Worm (Caenorhabditis elegans) whole organism, mixed stage, embryonic: Measurements from ENCODE around the gene C06A1.3.

Experiments used
- M03D4.4 ChIP-seq: sonication (generic microtip); optimal IDR thresholded peaks from 2 replicates; lab custom pipeline; 2017; ENCODE audit warnings: mild to moderate bottlenecking, missing genetic modification characterization, missing compliant biosample characterization
- blmp-1 ChIP-seq: fragments of 150-350 bp; optimal IDR thresholded peaks from 2 replicates; lab custom pipeline; 2014; ENCODE audit warnings: missing biosample characterization, missing genetic modification characterization
- ceh-39 ChIP-seq: fragments of 150-350 bp; optimal IDR thresholded peaks from 2 replicates; lab custom pipeline; 2014; ENCODE audit warnings: missing biosample characterization, missing genetic modification characterization
- ceh-43 ChIP-seq: fragments of 200-800 bp; sonication (Bioruptor generic); optimal IDR thresholded peaks from 2 replicates; lab custom pipeline; 2018; ENCODE audit warnings: mild to moderate bottlenecking, missing genetic modification characterization, moderate library complexity, missing compliant biosample characterization
- ceh-83 ChIP-seq: fragments of 200-800 bp; sonication (Bioruptor generic); optimal IDR thresholded peaks from 2 replicates; lab custom pipeline; 2018; ENCODE audit warnings: mild to moderate bottlenecking, missing genetic modification characterization, missing compliant biosample characterization
- ces-1 ChIP-seq: fragments of 150-350 bp; optimal IDR thresholded peaks from 2 replicates; lab custom pipeline; 2014; ENCODE audit warnings: missing biosample characterization, missing genetic modification reagents, missing genetic modification characterization
- cnd-1 ChIP-seq: fragments of 200-800 bp; sonication (Bioruptor generic); optimal IDR thresholded peaks from 2 replicates; lab custom pipeline; 2018; ENCODE audit warnings: mild to moderate bottlenecking, missing genetic modification characterization, missing compliant biosample characterization
- drap-1 ChIP-seq: fragments of 200-800 bp; sonication (Bioruptor generic); optimal IDR thresholded peaks from 3 replicates; lab custom pipeline; 2018; ENCODE audit warnings: mild to moderate bottlenecking, missing genetic modification characterization, missing compliant biosample characterization
- elt-1 ChIP-seq: sonication (generic microtip); optimal IDR thresholded peaks from 2 replicates; lab custom pipeline; 2017; ENCODE audit warnings: missing genetic modification characterization, mild to moderate bottlenecking, missing compliant biosample characterization, antibody characterized with exemption, moderate library complexity, borderline replicate concordance; ENCODE audit not compliant: insufficient read depth
- flh-1 ChIP-seq: fragments of 200-800 bp; sonication (Bioruptor generic); optimal IDR thresholded peaks from 2 replicates; lab custom pipeline; 2018; ENCODE audit warnings: mild to moderate bottlenecking, missing genetic modification characterization, moderate library complexity, missing compliant biosample characterization
- ham-2 ChIP-seq: fragments of 200-800 bp; sonication (Bioruptor generic); optimal IDR thresholded peaks from 2 replicates; lab custom pipeline; 2018; ENCODE audit warnings: mild to moderate bottlenecking, missing genetic modification characterization, missing compliant biosample characterization
- hlh-1 ChIP-seq: fragments of 150-350 bp; optimal IDR thresholded peaks from 2 replicates; lab custom pipeline; 2014; ENCODE audit warnings: missing biosample characterization, missing genetic modification reagents, missing genetic modification characterization
- lin-13 ChIP-seq: fragments of 150-350 bp; optimal IDR thresholded peaks from 2 replicates; lab custom pipeline; 2014; ENCODE audit warnings: missing biosample characterization, missing genetic modification characterization
- lin-32 ChIP-seq: fragments of 200-800 bp; sonication (Bioruptor generic); optimal IDR thresholded peaks from 2 replicates; lab custom pipeline; 2018; ENCODE audit warnings: mild to moderate bottlenecking, missing genetic modification characterization, missing compliant biosample characterization
- lsy-2 ChIP-seq: fragments of 150-350 bp; optimal IDR thresholded peaks from 2 replicates; lab custom pipeline; 2014; ENCODE audit warnings: missing biosample characterization, missing genetic modification characterization
- mab-5 ChIP-seq: fragments of 150-350 bp; optimal IDR thresholded peaks from 2 replicates; lab custom pipeline; 2014; ENCODE audit warnings: missing biosample characterization, missing genetic modification characterization
- mep-1 ChIP-seq: fragments of 150-350 bp; optimal IDR thresholded peaks from 2 replicates; lab custom pipeline; 2017; ENCODE audit warnings: missing biosample characterization, missing genetic modification reagents, missing genetic modification characterization, inconsistent platforms
- mls-2 ChIP-seq: sonication (generic microtip); optimal IDR thresholded peaks from 2 replicates; lab custom pipeline; 2016; ENCODE audit warnings: mild to moderate bottlenecking, missing genetic modification characterization, moderate library complexity, missing compliant biosample characterization
- nhr-12 ChIP-seq: fragments of 150-350 bp; optimal IDR thresholded peaks from 2 replicates; lab custom pipeline; 2014; ENCODE audit warnings: missing biosample characterization, missing genetic modification characterization
- nhr-2 ChIP-seq: fragments of 150-350 bp; optimal IDR thresholded peaks from 2 replicates; lab custom pipeline; 2014; ENCODE audit warnings: missing biosample characterization, missing genetic modification characterization
- nhr-237 ChIP-seq: fragments of 150-350 bp; optimal IDR thresholded peaks from 2 replicates; lab custom pipeline; 2014; ENCODE audit warnings: missing biosample characterization, missing genetic modification characterization
- nhr-28 ChIP-seq: fragments of 150-350 bp; optimal IDR thresholded peaks from 2 replicates; lab custom pipeline; 2014; ENCODE audit warnings: missing biosample characterization, missing genetic modification characterization
- nhr-76 ChIP-seq: sonication (generic microtip); optimal IDR thresholded peaks from 2 replicates; lab custom pipeline; 2017; ENCODE audit warnings: missing biosample characterization, missing genetic modification characterization
- pha-4 ChIP-seq: fragments of 150-350 bp; optimal IDR thresholded peaks from 2 replicates; lab custom pipeline; 2018; ENCODE audit warnings: missing biosample characterization, missing genetic modification reagents, missing genetic modification characterization
- sem-2 ChIP-seq: fragments of 200-800 bp; sonication (Bioruptor generic); optimal IDR thresholded peaks from 2 replicates; lab custom pipeline; 2018; ENCODE audit warnings: mild to moderate bottlenecking, missing genetic modification characterization, missing compliant biosample characterization
- snpc-4 ChIP-seq: fragments of 150-350 bp; optimal IDR thresholded peaks from 2 replicates; lab custom pipeline; 2014; ENCODE audit warnings: missing biosample characterization, missing genetic modification characterization
- sptf-1 ChIP-seq: sonication (generic microtip); optimal IDR thresholded peaks from 2 replicates; lab custom pipeline; 2017; ENCODE audit warnings: mild to moderate bottlenecking, missing genetic modification characterization, moderate library complexity, missing compliant biosample characterization
- tbx-8 ChIP-seq: fragments of 200-800 bp; sonication (Bioruptor generic); optimal IDR thresholded peaks from 2 replicates; lab custom pipeline; 2018; ENCODE audit warnings: mild to moderate bottlenecking, missing genetic modification characterization, moderate library complexity, missing compliant biosample characterization
- unc-120 ChIP-seq: sonication (generic microtip); optimal IDR thresholded peaks from 2 replicates; lab custom pipeline; 2017; ENCODE audit warnings: missing genetic modification characterization, missing compliant biosample characterization; ENCODE audit not compliant: poor library complexity, severe bottlenecking
- unc-39 ChIP-seq: fragments of 150-350 bp; optimal IDR thresholded peaks from 2 replicates; lab custom pipeline; 2014; ENCODE audit warnings: missing biosample characterization, missing genetic modification characterization
- unc-62 ChIP-seq: fragments of 150-350 bp; optimal IDR thresholded peaks from 2 replicates; lab custom pipeline; 2014; ENCODE audit warnings: missing biosample characterization, missing genetic modification reagents, missing genetic modification characterization
- zip-8 ChIP-seq: fragments of 150-350 bp; optimal IDR thresholded peaks from 2 replicates; lab custom pipeline; 2014; ENCODE audit warnings: missing biosample characterization, missing genetic modification characterization
- ztf-11 ChIP-seq: fragments of 150-350 bp; optimal IDR thresholded peaks from 2 replicates; lab custom pipeline; 2014; ENCODE audit warnings: missing biosample characterization, missing genetic modification characterization

Gene C06A1.3

ce11 chrII:10533985-10534384 is 38.1 kb upstream of the C06A1.3 start:
- TF ChIP-seq sem-2 (GFP tag; lab: Kevin White, UChicago): no peak
- no peak for TF ChIP-seq mab-5 (tag; lab: Kevin White, UChicago)
- no peak for TF ChIP-seq ces-1 (GFP tag; lab: Kevin White, UChicago)
- no peak for TF ChIP-seq zip-8 (tag; lab: Kevin White, UChicago)
- TF ChIP-seq ceh-83 (GFP tag; lab: Kevin White, UChicago): no peak
- no peak for TF ChIP-seq tbx-8 (GFP tag; lab: Kevin White, UChicago)
- TF ChIP-seq lin-32 (GFP tag; lab: Kevin White, UChicago): no peak
- no peak for TF ChIP-seq unc-120 (tag; lab: Kevin White, UChicago)
- no peak for TF ChIP-seq mep-1 (tag; lab: Kevin White, UChicago)
- no peak for TF ChIP-seq M03D4.4 (tag; lab: Kevin White, UChicago)
- no peak for TF ChIP-seq nhr-237 (tag; lab: Kevin White, UChicago)
- no peak for TF ChIP-seq ceh-39 (tag; lab: Kevin White, UChicago)
- TF ChIP-seq hlh-1 (tag; lab: Kevin White, UChicago): no peak
- no peak for TF ChIP-seq drap-1 (GFP tag; lab: Kevin White, UChicago)
- no peak for TF ChIP-seq cnd-1 (tag; lab: Kevin White, UChicago)
- TF ChIP-seq, all 35 proteins: peak for 0

ce11 chrII:10537571-10537970 is 34.5 kb upstream of the C06A1.3 start, which contains the start of gene R166.2:
R166.2 (minus strand) TSS chrII:10537671.
- no peak for TF ChIP-seq mep-1 (tag; lab: Kevin White, UChicago)
- TF ChIP-seq mls-2 (tag; lab: Kevin White, UChicago): no peak
- TF ChIP-seq nhr-12 (tag; lab: Kevin White, UChicago): no peak
- no peak for TF ChIP-seq elt-1 (tag; lab: Kevin White, UChicago)
- TF ChIP-seq tbx-8 (GFP tag; lab: Kevin White, UChicago): no peak
- TF ChIP-seq nhr-76 (tag; lab: Kevin White, UChicago): no peak
- no peak for TF ChIP-seq zip-8 (tag; lab: Kevin White, UChicago)
- no peak for TF ChIP-seq unc-120 (tag; lab: Kevin White, UChicago)
- no peak for TF ChIP-seq nhr-237 (tag; lab: Kevin White, UChicago)
- TF ChIP-seq snpc-4 (tag; lab: Kevin White, UChicago): no peak
- TF ChIP-seq hlh-1 (tag; lab: Kevin White, UChicago): no peak
- no peak for TF ChIP-seq ztf-11 (tag; lab: Kevin White, UChicago)
- TF ChIP-seq pha-4 (tag; lab: Kevin White, UChicago): no peak
- no peak for TF ChIP-seq ceh-83 (GFP tag; lab: Kevin White, UChicago)
- no peak for TF ChIP-seq sem-2 (GFP tag; lab: Kevin White, UChicago)
- TF ChIP-seq cnd-1 (tag; lab: Kevin White, UChicago): no peak
- no peak for TF ChIP-seq lin-13 (tag; lab: Kevin White, UChicago)
- TF ChIP-seq unc-62: no peak
- no peak for TF ChIP-seq lin-32 (GFP tag; lab: Kevin White, UChicago)
- TF ChIP-seq ces-1 (GFP tag; lab: Kevin White, UChicago): no peak

ce11 chrII:10537988-10538387 is 34.1 kb upstream of the C06A1.3 start:
- TF ChIP-seq mab-5 (tag; lab: Kevin White, UChicago): no peak
- no peak for TF ChIP-seq M03D4.4 (tag; lab: Kevin White, UChicago)
- TF ChIP-seq ceh-39 (tag; lab: Kevin White, UChicago): no peak
- TF ChIP-seq ham-2 (GFP tag; lab: Kevin White, UChicago): no peak
- no peak for TF ChIP-seq nhr-2
- TF ChIP-seq lin-32 (GFP tag; lab: Kevin White, UChicago): no peak
- no peak for TF ChIP-seq ztf-11 (tag; lab: Kevin White, UChicago)
- TF ChIP-seq nhr-12 (tag; lab: Kevin White, UChicago): no peak
- TF ChIP-seq cnd-1 (tag; lab: Kevin White, UChicago): no peak
- no peak for TF ChIP-seq unc-120 (tag; lab: Kevin White, UChicago)
- TF ChIP-seq hlh-1 (tag; lab: Kevin White, UChicago): no peak
- TF ChIP-seq nhr-76 (tag; lab: Kevin White, UChicago): no peak

- TF ChIP-seq mls-2 (tag; lab: Kevin White, UChicago): no peak
- TF ChIP-seq lin-32 (GFP tag; lab: Kevin White, UChicago): no peak
- no peak for TF ChIP-seq nhr-2
Measured at ce11 chrII:10539232-10539631, 32.8 kb upstream of the C06A1.3 start, which contains the start of gene R166.3. R166.3 (minus strand) TSS chrII:10539332.

- peak; percentile 46 for TF ChIP-seq ces-1 (GFP tag; lab: Kevin White, UChicago)
- TF ChIP-seq sem-2 (GFP tag; lab: Kevin White, UChicago): peak; percentile 14
- no peak for TF ChIP-seq nhr-12 (tag; lab: Kevin White, UChicago)
- no peak for TF ChIP-seq elt-1 (tag; lab: Kevin White, UChicago)
- TF ChIP-seq nhr-28: no peak
- TF ChIP-seq unc-62: peak; percentile 41
- peak; percentile 45 for TF ChIP-seq M03D4.4 (tag; lab: Kevin White, UChicago)
- TF ChIP-seq mls-2 (tag; lab: Kevin White, UChicago): no peak
- no peak for TF ChIP-seq drap-1 (GFP tag; lab: Kevin White, UChicago)
- no peak for TF ChIP-seq ceh-43 (GFP tag; lab: Kevin White, UChicago)
- TF ChIP-seq flh-1 (GFP tag; lab: Kevin White, UChicago): no peak
- peak; percentile 43 for TF ChIP-seq ceh-83 (GFP tag; lab: Kevin White, UChicago)
- TF ChIP-seq ztf-11 (tag; lab: Kevin White, UChicago): peak; percentile 16
- peak; percentile 77 for TF ChIP-seq sptf-1 (tag; lab: Kevin White, UChicago)
- TF ChIP-seq nhr-237 (tag; lab: Kevin White, UChicago): peak; percentile 52
- TF ChIP-seq unc-39 (tag; lab: Kevin White, UChicago): no peak
- TF ChIP-seq unc-120 (tag; lab: Kevin White, UChicago): no peak
- peak; percentile 57 for TF ChIP-seq ceh-39 (tag; lab: Kevin White, UChicago)
- no peak for TF ChIP-seq nhr-76 (tag; lab: Kevin White, UChicago)
- TF ChIP-seq blmp-1 (tag; lab: Kevin White, UChicago): no peak
- peak; percentile 5 for TF ChIP-seq pha-4 (tag; lab: Kevin White, UChicago)
- TF ChIP-seq nhr-2: no peak
- no peak for TF ChIP-seq mab-5 (tag; lab: Kevin White, UChicago)
- TF ChIP-seq cnd-1 (tag; lab: Kevin White, UChicago): no peak
- TF ChIP-seq zip-8 (tag; lab: Kevin White, UChicago): no peak
- peak; percentile 55 for TF ChIP-seq lsy-2 (tag; lab: Kevin White, UChicago)
- peak; percentile 21 for TF ChIP-seq mep-1 (tag; lab: Kevin White, UChicago)
Measured at ce11 chrII:10541923-10542486, 30.1 kb upstream of the C06A1.3 start, which contains the start of gene pro-1. pro-1 (minus strand) TSS chrII:10541996.
